Fruit fly (Drosophila melanogaster) whole organism, adult: ENCODE results near the gene CG15239.

Source experiments
- CG11617 ChIP-seq: fragments of 200-800 bp; sonication (Bioruptor generic); optimal IDR thresholded peaks from 2 replicates; lab custom pipeline; 2017; ENCODE audit warnings: mild to moderate bottlenecking, missing biosample characterization, missing genetic modification reagents, missing genetic modification characterization
- CG12768 ChIP-seq: fragments of 200-800 bp; sonication (Bioruptor generic); optimal IDR thresholded peaks from 2 replicates; lab custom pipeline; 2017; ENCODE audit warnings: missing biosample characterization, missing genetic modification characterization, mild to moderate bottlenecking, moderate library complexity, missing genetic modification reagents
- CG14711 ChIP-seq: fragments of 200-800 bp; sonication (Bioruptor generic); optimal IDR thresholded peaks from 2 replicates; lab custom pipeline; 2018; ENCODE audit warnings: missing biosample characterization, mild to moderate bottlenecking, missing genetic modification characterization, moderate library complexity
- CG1620 ChIP-seq: fragments of 200-800 bp; sonication (Bioruptor generic); optimal IDR thresholded peaks from 2 replicates; lab custom pipeline; 2016; ENCODE audit warnings: missing biosample characterization, missing genetic modification characterization
- CG33017 ChIP-seq: fragments of 200-800 bp; sonication (Bioruptor generic); optimal IDR thresholded peaks from 2 replicates; lab custom pipeline; 2018; ENCODE audit warnings: missing biosample characterization, mild to moderate bottlenecking, missing genetic modification characterization, moderate library complexity
- CG5204 ChIP-seq: fragments of 200-800 bp; sonication (Bioruptor generic); optimal IDR thresholded peaks from 2 replicates; lab custom pipeline; 2016; ENCODE audit warnings: missing biosample characterization, missing genetic modification characterization
- CG7045 ChIP-seq: fragments of 200-800 bp; sonication (Bioruptor generic); optimal IDR thresholded peaks from 2 replicates; lab custom pipeline; 2017; ENCODE audit warnings: missing biosample characterization, mild to moderate bottlenecking, missing genetic modification characterization
- CG7101 ChIP-seq: fragments of 200-800 bp; sonication (Bioruptor generic); optimal IDR thresholded peaks from 2 replicates; lab custom pipeline; 2018; ENCODE audit warnings: missing biosample characterization, mild to moderate bottlenecking, missing genetic modification characterization, moderate library complexity
- Clk ChIP-seq: fragments of 200-800 bp; sonication (Bioruptor generic); optimal IDR thresholded peaks from 2 replicates; lab custom pipeline; 2017; ENCODE audit warnings: missing biosample characterization, missing genetic modification characterization
- Crg-1 ChIP-seq: fragments of 200-800 bp; sonication (Bioruptor generic); optimal IDR thresholded peaks from 2 replicates; lab custom pipeline; 2016; ENCODE audit warnings: missing biosample characterization, missing genetic modification characterization
- Hr96 ChIP-seq: fragments of 200-800 bp; sonication (Bioruptor generic); optimal IDR thresholded peaks from 2 replicates; lab custom pipeline; 2016; ENCODE audit warnings: missing biosample characterization, missing genetic modification characterization
- Mnt ChIP-seq: fragments of 200-800 bp; sonication (Bioruptor generic); optimal IDR thresholded peaks from 2 replicates; lab custom pipeline; 2016; ENCODE audit warnings: missing biosample characterization, mild to moderate bottlenecking, missing genetic modification characterization
- bab1 ChIP-seq: fragments of 200-800 bp; sonication (Bioruptor generic); optimal IDR thresholded peaks from 3 replicates; lab custom pipeline; 2019; ENCODE audit warnings: missing biosample characterization, mild to moderate bottlenecking, missing genetic modification characterization, moderate library complexity
- cic ChIP-seq: fragments of 200-800 bp; sonication (Bioruptor generic); optimal IDR thresholded peaks from 2 replicates; lab custom pipeline; 2017; ENCODE audit warnings: missing biosample characterization, mild to moderate bottlenecking, missing genetic modification characterization, moderate library complexity
- cnc ChIP-seq, 2 experiments: fragments of >200 bp; optimal IDR thresholded peaks; 2 replicates each; lab custom pipeline; 2017
- kay ChIP-seq: fragments of 200-800 bp; sonication (Bioruptor generic); peaks from one replicate; lab custom pipeline; 2016; ENCODE audit warnings: missing biosample characterization, missing genetic modification characterization, borderline replicate concordance
- ovo ChIP-seq: fragments of 200-800 bp; sonication (Bioruptor generic); optimal IDR thresholded peaks from 2 replicates; lab custom pipeline; 2016; ENCODE audit warnings: missing biosample characterization, missing genetic modification characterization
- pad ChIP-seq: fragments of 200-800 bp; sonication (Bioruptor generic); optimal IDR thresholded peaks from 3 replicates; lab custom pipeline; 2017; ENCODE audit warnings: missing biosample characterization, missing genetic modification characterization, mild to moderate bottlenecking, moderate library complexity, missing genetic modification reagents
- tj ChIP-seq: fragments of 200-800 bp; sonication (Bioruptor generic); optimal IDR thresholded peaks from 3 replicates; lab custom pipeline; 2017; ENCODE audit warnings: missing biosample characterization, mild to moderate bottlenecking, missing genetic modification characterization, moderate library complexity
- toe ChIP-seq: fragments of 200-800 bp; sonication (Bioruptor generic); optimal IDR thresholded peaks from 2 replicates; lab custom pipeline; 2016; ENCODE audit warnings: missing biosample characterization, missing genetic modification characterization

Gene CG15239

dm6 chrX:3867782-3868181, 16.2 kb upstream of the CG15239 start:
- TF ChIP-seq pad (GFP tag; lab: Kevin White, UChicago) = peak; percentile 96
- TF ChIP-seq tj (GFP tag; lab: Kevin White, UChicago) = no peak
- TF ChIP-seq CG5204 = no peak
- peak; percentile 87 for TF ChIP-seq ovo (GFP tag; lab: Kevin White, UChicago)

- TF ChIP-seq tj (GFP tag; lab: Kevin White, UChicago) = peak; percentile 81
- peak; percentile 90 for TF ChIP-seq CG14711 (tag; lab: Kevin White, UChicago)
- no peak for TF ChIP-seq cnc (optimal IDR thresholded peaks at IDR 0.05; lab: Kevin White, UChicago)
- TF ChIP-seq Clk = peak; percentile 78
- TF ChIP-seq ovo (GFP tag; lab: Kevin White, UChicago) = peak; percentile 81
- peak; percentile 58 for TF ChIP-seq Mnt (GFP tag; lab: Kevin White, UChicago)
- TF ChIP-seq CG33017 (tag; lab: Kevin White, UChicago) = peak; percentile 87
- peak; percentile 96 for TF ChIP-seq CG1620 (GFP tag; lab: Kevin White, UChicago)
- TF ChIP-seq CG7101 (tag; lab: Kevin White, UChicago) = peak; percentile 94
- peak; percentile 86 for TF ChIP-seq CG5204
- TF ChIP-seq bab1 (GFP tag; lab: Kevin White, UChicago) = peak; percentile 98
- TF ChIP-seq pad (GFP tag; lab: Kevin White, UChicago) = peak; percentile 72
- peak; percentile 82 for TF ChIP-seq CG11617
- TF ChIP-seq kay = peak; percentile 38
- TF ChIP-seq Hr96 (GFP tag; lab: Kevin White, UChicago) = peak; percentile 95
- TF ChIP-seq cic (GFP tag; lab: Kevin White, UChicago) = peak; percentile 44
- peak; percentile 93 for TF ChIP-seq Crg-1 (GFP tag; lab: Kevin White, UChicago)
- TF ChIP-seq toe (GFP tag; lab: Kevin White, UChicago) = peak; percentile 78
- peak; percentile 88 for TF ChIP-seq CG7045
- TF ChIP-seq CG12768 (GFP tag; lab: Kevin White, UChicago) = peak; percentile 84
These were observed 15.4 kb upstream of the CG15239 start, which contains the start of gene CG2930 for dm6 chrX:3868456-3869023. CG2930 (plus strand) TSS chrX:3868973.

dm6 chrX:3869092-3869491, 14.9 kb upstream of the CG15239 start:
- TF ChIP-seq ovo (GFP tag; lab: Kevin White, UChicago) (no peak), kay (peak; percentile 38), cic (GFP tag; lab: Kevin White, UChicago) (peak; percentile 29), cnc (optimal IDR thresholded peaks at IDR 0.05; lab: Kevin White, UChicago) (no peak), Crg-1 (GFP tag; lab: Kevin White, UChicago) (no peak), bab1 (GFP tag; lab: Kevin White, UChicago) (no peak), CG33017 (tag; lab: Kevin White, UChicago) (no peak), tj (GFP tag; lab: Kevin White, UChicago) (no peak), CG7101 (tag; lab: Kevin White, UChicago) (peak; percentile 44), toe (GFP tag; lab: Kevin White, UChicago) (no peak), Mnt (GFP tag; lab: Kevin White, UChicago) (peak; percentile 5), CG11617 (no peak), CG12768 (GFP tag; lab: Kevin White, UChicago) (no peak), Clk (no peak), CG14711 (tag; lab: Kevin White, UChicago) (no peak), pad (GFP tag; lab: Kevin White, UChicago) (no peak), CG5204 (no peak), CG7045 (no peak), Hr96 (GFP tag; lab: Kevin White, UChicago) (no peak), CG1620 (GFP tag; lab: Kevin White, UChicago) (no peak)

dm6 chrX:3870577-3870976, 13.4 kb upstream of the CG15239 start:
- TF ChIP-seq Hr96 (GFP tag; lab: Kevin White, UChicago) (peak; percentile 16), CG33017 (tag; lab: Kevin White, UChicago) (no peak)

dm6 chrX:3871889-3872409, 12.0 kb upstream of the CG15239 start, which contains the start of gene yin:
yin (minus strand) TSS chrX:3871939.
- TF ChIP-seq Hr96 (GFP tag; lab: Kevin White, UChicago) (no peak), cic (GFP tag; lab: Kevin White, UChicago) (peak; percentile 68), CG5204 (no peak), CG14711 (tag; lab: Kevin White, UChicago) (no peak)

dm6 chrX:3874452-3874851, 9.5 kb upstream of the CG15239 start:
- TF ChIP-seq CG7101 (tag; lab: Kevin White, UChicago) (no peak), CG7045 (no peak), bab1 (GFP tag; lab: Kevin White, UChicago) (no peak), Crg-1 (GFP tag; lab: Kevin White, UChicago) (no peak), tj (GFP tag; lab: Kevin White, UChicago) (no peak), CG1620 (GFP tag; lab: Kevin White, UChicago) (no peak), cic (GFP tag; lab: Kevin White, UChicago) (no peak), kay (no peak), cnc (optimal IDR thresholded peaks at IDR 0.05; lab: Kevin White, UChicago) (no peak)
